Fruit fly (Drosophila melanogaster): ENCODE measurements around the gene Fer3HCH.

dm6 chrX:13143100-13143499, 35.1 kb upstream of the Fer3HCH start:
- TF ChIP-seq Pif1A (GFP tag; optimal IDR thresholded peaks at IDR 0.05), result peak; percentile 79
- TF ChIP-seq EcR (GFP tag; optimal IDR thresholded peaks at IDR 0.05), result no peak
- peak; percentile 62 for TF ChIP-seq D1 (tag; optimal IDR thresholded peaks at IDR 0.05)
- TF ChIP-seq CG15710 (tag; optimal IDR thresholded peaks at IDR 0.05), result peak; percentile 74
- peak; percentile 80 for TF ChIP-seq CG17806 (tag; optimal IDR thresholded peaks at IDR 0.05)

Measured in whole organism, pupa.